Worm (Caenorhabditis elegans) whole organism, L4 larva: ENCODE data around the gene sdz-31.

Experiments used
- F44E2.7 ChIP-seq: fragments of 200-800 bp; sonication (Bioruptor generic); IDR thresholded peaks from 2 replicates; pipeline ENCODE4 v2.1.2; 2022; ENCODE audit warnings: missing genetic modification characterization, missing compliant biosample characterization
- ZK337.2 ChIP-seq: fragments of 200-800 bp; sonication (Bioruptor generic); IDR thresholded peaks from 2 replicates; pipeline ENCODE4 v1.3.6; 2022; ENCODE audit warnings: missing genetic modification reagents, missing genetic modification characterization, missing compliant biosample characterization
- ama-1 ChIP-seq: fragments of 150-350 bp; optimal IDR thresholded peaks from 2 replicates; lab custom pipeline; 2014; ENCODE audit warnings: inconsistent platforms, mixed read lengths
- daf-12 ChIP-seq: fragments of 150-350 bp; optimal IDR thresholded peaks from 2 replicates; lab custom pipeline; 2014; ENCODE audit warnings: missing biosample characterization, missing genetic modification reagents, missing genetic modification characterization
- jun-1 ChIP-seq: fragments of 150-350 bp; optimal IDR thresholded peaks from 2 replicates; lab custom pipeline; 2014; ENCODE audit warnings: missing biosample characterization, missing genetic modification reagents, missing genetic modification characterization
- lin-13 ChIP-seq: fragments of 150-350 bp; optimal IDR thresholded peaks from 2 replicates; lab custom pipeline; 2014; ENCODE audit warnings: missing biosample characterization, missing genetic modification reagents, missing genetic modification characterization
- lin-39 ChIP-seq: fragments of 150-350 bp; optimal IDR thresholded peaks from 2 replicates; lab custom pipeline; 2014; ENCODE audit warnings: missing biosample characterization, missing genetic modification reagents, missing genetic modification characterization
- lsy-2 ChIP-seq, 2 experiments: fragments of 150-350 bp in 1 of 2; sonication (generic microtip) in 1 of 2; optimal IDR thresholded peaks; 2 replicates each; lab custom pipeline; 2014 to 2017; ENCODE audit warnings: missing biosample characterization in 2 of 2, missing genetic modification characterization in 2 of 2
- madf-5 ChIP-seq, 2 experiments: fragments of 200-800 bp; sonication (Bioruptor generic); IDR thresholded peaks; 2 replicates each; pipeline ENCODE4 v1.3.6; 2022; ENCODE audit warnings: missing compliant biosample characterization in 2 of 2, missing genetic modification characterization in 2 of 2
- nhr-237 ChIP-seq: sonication (generic microtip); optimal IDR thresholded peaks from 2 replicates; lab custom pipeline; 2017; ENCODE audit warnings: missing biosample characterization, missing genetic modification characterization
- snpc-1.2 ChIP-seq: fragments of 200-800 bp; sonication (Bioruptor generic); IDR thresholded peaks from 2 replicates; pipeline ENCODE4 v1.3.6; 2022; ENCODE audit warnings: missing genetic modification reagents, missing genetic modification characterization, missing compliant biosample characterization
- unc-62 ChIP-seq, 3 experiments: fragments of 150-350 bp in 1 of 3; sonication (generic microtip); optimal IDR thresholded peaks in 2 of 3; peaks in 1 of 3; 1 replicate in 1 of 3; 2 replicates in 2 of 3; lab custom pipeline; 2014 to 2017; ENCODE audit warnings: missing biosample characterization in 3 of 3, missing genetic modification characterization in 3 of 3, missing genetic modification reagents in 3 of 3, missing genotype in 1 of 3
- ztf-11 ChIP-seq: fragments of 150-350 bp; optimal IDR thresholded peaks from 2 replicates; lab custom pipeline; 2014; ENCODE audit warnings: missing biosample characterization, missing genetic modification characterization

ce11 chrV:9843376-9843916 is 36.5 kb upstream of the sdz-31 start, which contains the start of gene sru-8:
- TF ChIP-seq lin-39 (tag; lab: Kevin White, UChicago): no peak
- no peak for TF ChIP-seq lin-13 (GFP tag; lab: Kevin White, UChicago)
- TF ChIP-seq unc-62 (GFP tag; optimal IDR thresholded peaks at IDR 0.05 in 1 of 2; lab: Kevin White, UChicago): peak in 1 of 2 experiments; percentile 91
- TF ChIP-seq unc-62 (tag; optimal IDR thresholded peaks at IDR 0.05; lab: Kevin White, UChicago): no peak
- no peak for TF ChIP-seq daf-12
- no peak for TF ChIP-seq snpc-1.2
- TF ChIP-seq jun-1: no peak
- no peak for TF ChIP-seq madf-5 (GFP tag; IDR thresholded peaks at IDR 0.05; lab: Robert Waterston, UW)
- no peak for TF ChIP-seq ztf-11
- TF ChIP-seq ZK337.2 (GFP tag; lab: Robert Waterston, UW): no peak
- TF ChIP-seq lsy-2 (tag; optimal IDR thresholded peaks at IDR 0.05; lab: Kevin White, UChicago): no peak
- TF ChIP-seq nhr-237: no peak
- TF ChIP-seq F44E2.7 (GFP tag; lab: Robert Waterston, UW): no peak
- no peak for TF ChIP-seq ama-1 (lab: Kevin White, UChicago)
